Worm (Caenorhabditis elegans) whole organism, L4/young adult: ENCODE results near the gene ZK354.6.

Experiments used
- W03F9.2 ChIP-seq: fragments of 150-350 bp; optimal IDR thresholded peaks from 2 replicates; lab custom pipeline; 2014; ENCODE audit warnings: missing biosample characterization, missing genetic modification characterization
- dao-5 ChIP-seq: sonication (generic microtip); optimal IDR thresholded peaks from 2 replicates; lab custom pipeline; 2016; ENCODE audit warnings: missing genotype, missing genetic modification characterization, moderate library complexity, missing compliant biosample characterization
- him-1 ChIP-seq: sonication (generic microtip); optimal IDR thresholded peaks from 2 replicates; lab custom pipeline; 2016; ENCODE audit warnings: missing genotype, missing genetic modification reagents, missing genetic modification characterization, missing compliant biosample characterization

ce11 chrIV:5290547-5290946, 6.8 kb downstream of the ZK354.6 start, which contains the start of gene nlp-47:
- TF ChIP-seq him-1 (tag; lab: Kevin White, UChicago) (no peak), dao-5 (tag; lab: Kevin White, UChicago) (no peak), W03F9.2 (tag; lab: Kevin White, UChicago) (no peak)
